Fruit fly (Drosophila melanogaster): Measurements from ENCODE around the gene Nfs1.

dm6 chr2L:12024104-12024503 is 24.6 kb downstream of the Nfs1 start:
- TF ChIP-seq kay (GFP tag; optimal IDR thresholded peaks at IDR 0.05), result no peak
- no peak for TF ChIP-seq CG13287 (GFP tag; IDR thresholded peaks at IDR 0.05; ENCODE audit: partially characterized antibody)
- TF ChIP-seq CTCF (GFP tag; optimal IDR thresholded peaks at IDR 0.05), result no peak
- no peak for TF ChIP-seq CG3838 (GFP tag; optimal IDR thresholded peaks at IDR 0.05)
- TF ChIP-seq CG14667 (GFP tag; IDR thresholded peaks at IDR 0.05), result no peak
- TF ChIP-seq emc (GFP tag; optimal IDR thresholded peaks at IDR 0.05), result no peak
- no peak for TF ChIP-seq Fer2 (tag; optimal IDR thresholded peaks at IDR 0.05)
- no peak for TF ChIP-seq sisA (GFP tag; IDR thresholded peaks at IDR 0.05)
- no peak for TF ChIP-seq Ravus (GFP tag; IDR thresholded peaks at IDR 0.05)
- TF ChIP-seq CG14050 (GFP tag; IDR thresholded peaks at IDR 0.05), result no peak
- TF ChIP-seq CG15696 (tag; optimal IDR thresholded peaks at IDR 0.05), result no peak
- TF ChIP-seq CG9727 (GFP tag; optimal IDR thresholded peaks at IDR 0.05), result no peak
- TF ChIP-seq hth (optimal IDR thresholded peaks at IDR 0.05), result no peak
- TF ChIP-seq CG32772 (GFP tag; IDR thresholded peaks at IDR 0.05), result no peak

Data from whole organism, embryonic.